Comparison of ENCODE assay signal across 2 worm cellular contexts in genomic region chrIII:10578873-10579272, ce11.
TF ChIP-seq lines count a peak whose summit lies in the region.

No protein-coding gene starts in this region.

TF ChIP-seq in whole organism, L1 larva, 84 proteins besides CTCF, POLR2A, EP300 and RAD21:
- TF ChIP-seq aha-1 (tag; optimal IDR thresholded peaks at IDR 0.05; lab: Kevin White, UChicago): no peak
- TF ChIP-seq sox-4 (tag; optimal IDR thresholded peaks at IDR 0.05; lab: Kevin White, UChicago): no peak
- no peak for TF ChIP-seq fos-1 (tag; optimal IDR thresholded peaks at IDR 0.05; lab: Kevin White, UChicago)
- no peak for TF ChIP-seq ama-1 (optimal IDR thresholded peaks at IDR 0.05; lab: Kevin White, UChicago)
- TF ChIP-seq nhr-85 (tag; lab: Kevin White, UChicago): no peak
- no peak for TF ChIP-seq zag-1 (tag; optimal IDR thresholded peaks at IDR 0.05; lab: Kevin White, UChicago)
- TF ChIP-seq unc-86 (tag; optimal IDR thresholded peaks at IDR 0.05; lab: Kevin White, UChicago): peak; percentile 41
- no peak for TF ChIP-seq egl-27 (tag; optimal IDR thresholded peaks at IDR 0.05; lab: Kevin White, UChicago)
- TF ChIP-seq nhr-71 (tag; optimal IDR thresholded peaks at IDR 0.05; lab: Kevin White, UChicago): peak; percentile 22
- no peak for TF ChIP-seq ceh-8 (GFP tag; optimal IDR thresholded peaks at IDR 0.05; lab: Kevin White, UChicago)
- TF ChIP-seq fkh-8 (tag; optimal IDR thresholded peaks at IDR 0.05; lab: Kevin White, UChicago): peak; percentile 9
- TF ChIP-seq lin-14 (GFP tag; optimal IDR thresholded peaks at IDR 0.05; lab: Kevin White, UChicago): peak; percentile 57
- peak; percentile 76 for TF ChIP-seq egl-13 (tag; optimal IDR thresholded peaks at IDR 0.05; lab: Kevin White, UChicago)
- no peak for TF ChIP-seq ets-5 (GFP tag; IDR thresholded peaks at IDR 0.05; lab: Robert Waterston, UW)

TF ChIP-seq in whole organism, late embryonic, 69 proteins besides CTCF, POLR2A, EP300 and RAD21:
- TF ChIP-seq lin-11 (tag; optimal IDR thresholded peaks at IDR 0.05; lab: Kevin White, UChicago) (no peak), unc-42 (tag; optimal IDR thresholded peaks at IDR 0.05; lab: Kevin White, UChicago) (peak; percentile 20)

Comparison
In these comparisons a context has a peak if more than half of its experiments do, and no peak if none do; other contexts are left out.
1. Of the 10 proteins assayed by ChIP-seq in both whole organism, L1 larva and whole organism, late embryonic: peak only in whole organism, L1 larva: unc-86; only in whole organism, late embryonic: none; in both: none; in neither: 9.